Worm (Caenorhabditis elegans): ENCODE results near the gene F16B4.4.

Gene F16B4.4

ce11 chrV:1642199-1642598, 48.4 kb downstream of the F16B4.4 start, which contains the start of gene Y46H3D.1:
Gene Y46H3D.1, plus strand, starts transcription at chrV:1642499.
- no peak for TF ChIP-seq mep-1 (tag; optimal IDR thresholded peaks at IDR 0.05)
- TF ChIP-seq nhr-12 (tag; optimal IDR thresholded peaks at IDR 0.05): no peak
- TF ChIP-seq F16B12.6 (tag; optimal IDR thresholded peaks at IDR 0.05): no peak
- no peak for TF ChIP-seq ceh-82 (tag; optimal IDR thresholded peaks at IDR 0.05)
- no peak for TF ChIP-seq ceh-63 (GFP tag; optimal IDR thresholded peaks at IDR 0.05)
- no peak for TF ChIP-seq zag-1 (tag; optimal IDR thresholded peaks at IDR 0.05)
- no peak for TF ChIP-seq fkh-4 (tag; optimal IDR thresholded peaks at IDR 0.05; ENCODE audit: borderline replicate concordance)
- TF ChIP-seq mdl-1 (tag; optimal IDR thresholded peaks at IDR 0.05): no peak
- no peak for TF ChIP-seq lin-15B (tag; optimal IDR thresholded peaks at IDR 0.05)
- TF ChIP-seq rnt-1 (tag; optimal IDR thresholded peaks at IDR 0.05): no peak
- TF ChIP-seq egl-13 (tag; optimal IDR thresholded peaks at IDR 0.05): no peak
- TF ChIP-seq dpl-1 (GFP tag; optimal IDR thresholded peaks at IDR 0.05): no peak
- TF ChIP-seq isw-1 (GFP tag; IDR thresholded peaks at IDR 0.05): no peak
- TF ChIP-seq grh-1 (GFP tag; IDR thresholded peaks at IDR 0.05): no peak
- no peak for TF ChIP-seq ces-1 (GFP tag; optimal IDR thresholded peaks at IDR 0.05)
- no peak for TF ChIP-seq lir-3 (tag; optimal IDR thresholded peaks at IDR 0.05; ENCODE audit: poor library complexity)
- no peak for TF ChIP-seq tlp-1 (tag; optimal IDR thresholded peaks at IDR 0.05)
- no peak for TF ChIP-seq skn-1 (tag; optimal IDR thresholded peaks at IDR 0.05)
- TF ChIP-seq nhr-76 (tag; optimal IDR thresholded peaks at IDR 0.05): no peak

DNA sequence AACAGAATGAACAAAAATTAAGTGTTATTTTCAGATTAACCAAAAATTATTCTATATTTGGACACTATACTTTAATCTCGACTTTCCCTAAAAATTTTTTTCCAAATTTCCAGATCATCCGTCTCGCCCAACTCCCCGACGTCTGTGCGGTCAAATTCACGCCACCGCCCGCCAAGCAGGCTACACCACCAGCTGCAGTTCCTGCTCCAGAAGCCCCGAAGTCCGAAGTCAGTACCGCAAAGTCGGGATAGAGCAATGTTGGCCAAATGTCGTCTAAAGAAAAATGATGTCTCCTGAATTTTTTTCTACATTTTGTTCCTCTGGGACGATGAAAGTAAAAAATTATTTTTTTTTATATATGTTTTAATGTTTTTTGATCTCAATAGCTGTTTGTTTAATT, 48.9 kb downstream of the F16B4.4 start:
- TF ChIP-seq C16A3.4 (tag; optimal IDR thresholded peaks at IDR 0.05): no peak
- no peak for TF ChIP-seq F16B12.6 (tag; optimal IDR thresholded peaks at IDR 0.05)
- no peak for TF ChIP-seq lin-13 (GFP tag; optimal IDR thresholded peaks at IDR 0.05)
- TF ChIP-seq zip-4 (GFP tag; optimal IDR thresholded peaks at IDR 0.05): no peak
- no peak for TF ChIP-seq rnt-1 (tag; optimal IDR thresholded peaks at IDR 0.05)
- no peak for TF ChIP-seq aha-1 (tag; optimal IDR thresholded peaks at IDR 0.05)
- TF ChIP-seq efl-1 (optimal IDR thresholded peaks at IDR 0.05): no peak
- no peak for TF ChIP-seq efl-1 (GFP tag; optimal IDR thresholded peaks at IDR 0.05 in 1 of 2)
- no peak for TF ChIP-seq mep-1 (tag; optimal IDR thresholded peaks at IDR 0.05)

DNA sequence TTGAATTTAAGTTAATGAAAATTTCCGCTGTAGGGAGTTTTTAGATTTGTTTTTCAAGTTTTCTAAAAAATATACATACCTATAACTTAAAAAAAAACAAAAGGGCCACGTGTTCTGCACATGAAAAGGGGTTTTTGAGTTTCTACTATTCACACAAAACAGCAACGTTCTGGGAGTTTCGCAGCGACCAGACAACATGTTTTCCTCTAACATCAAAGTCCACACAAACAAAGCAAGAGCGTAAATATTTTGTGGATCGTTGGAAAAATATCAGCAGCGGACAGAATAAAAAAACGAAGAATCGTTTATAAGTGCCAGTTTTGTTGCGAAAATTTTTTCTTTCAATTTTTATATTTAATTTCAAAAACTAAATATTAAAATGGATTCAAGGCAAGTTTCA, 50.1 kb downstream of the F16B4.4 start, which contains the start of gene alh-2:
Gene alh-2, plus strand, starts transcription at position 284 of the 400 bp plus-strand sequence.
- TF ChIP-seq ztf-4 (tag; optimal IDR thresholded peaks at IDR 0.05) (no peak), nhr-20 (tag; optimal IDR thresholded peaks at IDR 0.05) (no peak), lin-39 (tag; optimal IDR thresholded peaks at IDR 0.05) (no peak), nhr-85 (tag) (no peak), nhr-90 (tag; optimal IDR thresholded peaks at IDR 0.05; ENCODE audit: poor library complexity) (no peak), lin-35 (GFP tag; optimal IDR thresholded peaks at IDR 0.05) (no peak), efl-1 (optimal IDR thresholded peaks at IDR 0.05) (no peak), efl-1 (GFP tag; optimal IDR thresholded peaks at IDR 0.05 in 1 of 2) (no peak), fkh-8 (tag; optimal IDR thresholded peaks at IDR 0.05) (no peak)

Measured in whole organism, L1 larva.